Fruit fly (Drosophila melanogaster) whole organism, embryonic: ENCODE data around the gene CG33269.

Experiments used
- CG10366 ChIP-seq: fragments of 200-800 bp; sonication (Bioruptor generic); IDR thresholded peaks from 2 replicates; pipeline ENCODE4 v1.3.6; 2022; ENCODE audit warnings: missing biosample characterization, missing genetic modification characterization
- CG10654 ChIP-seq: fragments of 200-800 bp; sonication (Bioruptor generic); optimal IDR thresholded peaks from 2 replicates; lab custom pipeline; 2016; ENCODE audit warnings: missing biosample characterization, missing genetic modification characterization
- CG10959 ChIP-seq: fragments of 200-800 bp; sonication (Bioruptor generic); IDR thresholded peaks from 2 replicates; pipeline ENCODE4 v1.3.6; 2022; ENCODE audit warnings: missing biosample characterization, missing genetic modification characterization
- CG11504 ChIP-seq: fragments of 200-800 bp; sonication (Bioruptor generic); optimal IDR thresholded peaks from 3 replicates; lab custom pipeline; 2019; ENCODE audit warnings: missing biosample characterization, mild to moderate bottlenecking, missing genetic modification characterization, moderate library complexity
- CG12769 ChIP-seq: fragments of 200-800 bp; sonication (Bioruptor generic); optimal IDR thresholded peaks from 2 replicates; lab custom pipeline; 2019; ENCODE audit warnings: missing biosample characterization, mild to moderate bottlenecking, missing genetic modification characterization, moderate library complexity
- CG15011 ChIP-seq: fragments of 200-800 bp; sonication (Bioruptor generic); optimal IDR thresholded peaks from 3 replicates; lab custom pipeline; 2018; ENCODE audit warnings: missing biosample characterization, mild to moderate bottlenecking, missing genetic modification characterization
- CG15514 ChIP-seq: fragments of 200-800 bp; sonication (Bioruptor generic); optimal IDR thresholded peaks from 3 replicates; lab custom pipeline; 2017; ENCODE audit warnings: missing biosample characterization, missing genetic modification characterization, mild to moderate bottlenecking, moderate library complexity, missing genetic modification reagents
- CG15696 ChIP-seq: fragments of 200-800 bp; sonication (Bioruptor generic); optimal IDR thresholded peaks from 2 replicates; lab custom pipeline; 2019; ENCODE audit warnings: missing biosample characterization, mild to moderate bottlenecking, missing genetic modification characterization, moderate library complexity
- CG1647 ChIP-seq: fragments of 200-800 bp; sonication (Bioruptor generic); optimal IDR thresholded peaks from 3 replicates; lab custom pipeline; 2016; ENCODE audit warnings: missing biosample characterization, missing genetic modification characterization
- CG2120 ChIP-seq: fragments of 200-800 bp; sonication (Bioruptor generic); optimal IDR thresholded peaks from 3 replicates; lab custom pipeline; 2016; ENCODE audit warnings: missing biosample characterization, missing genetic modification characterization
- CG31224 ChIP-seq: fragments of 200-800 bp; sonication (Bioruptor generic); IDR thresholded peaks from 2 replicates; pipeline ENCODE4 v1.3.6; 2022; ENCODE audit warnings: missing biosample characterization, missing genetic modification characterization
- CG32767 ChIP-seq: fragments of 200-800 bp; sonication (Bioruptor generic); IDR thresholded peaks from 2 replicates; pipeline ENCODE4 v1.3.6; 2022; ENCODE audit warnings: missing biosample characterization, missing genetic modification characterization
- CG34422 ChIP-seq: fragments of 200-800 bp; sonication (Bioruptor generic); IDR thresholded peaks from 3 replicates; pipeline ENCODE4 v1.3.6; 2022; ENCODE audit warnings: missing biosample characterization, missing genetic modification characterization
- CG3726 ChIP-seq: fragments of 200-800 bp; sonication (Bioruptor generic); IDR thresholded peaks from 3 replicates; pipeline ENCODE4, ENCODE4 v1.3.6; 2022; ENCODE audit warnings: missing biosample characterization, missing genetic modification characterization
- CG4404 ChIP-seq: fragments of 200-800 bp; sonication (Bioruptor generic); IDR thresholded peaks from 2 replicates; pipeline ENCODE4 v1.3.6; 2022; ENCODE audit warnings: missing biosample characterization, missing genetic modification characterization
- CG6654 ChIP-seq: fragments of 200-800 bp; sonication (Bioruptor generic); optimal IDR thresholded peaks from 2 replicates; lab custom pipeline; 2017; ENCODE audit warnings: missing biosample characterization, mild to moderate bottlenecking, missing genetic modification characterization
- CG8478 ChIP-seq: fragments of >200 bp; optimal IDR thresholded peaks from 2 replicates; lab custom pipeline; 2018
- D19B ChIP-seq: fragments of 200-800 bp; sonication (Bioruptor generic); optimal IDR thresholded peaks from 2 replicates; lab custom pipeline; 2017; ENCODE audit warnings: missing biosample characterization, mild to moderate bottlenecking, missing genetic modification characterization
- Dfd ChIP-seq, 2 experiments: fragments of >200 bp; optimal IDR thresholded peaks; 2 replicates each; lab custom pipeline; 2017; ENCODE audit warnings: missing biosample characterization in 2 of 2, missing genetic modification characterization in 2 of 2
- Dip2 ChIP-seq: fragments of 200-800 bp; sonication (Bioruptor generic); IDR thresholded peaks from 2 replicates; pipeline ENCODE4 v1.3.6; 2022; ENCODE audit warnings: missing biosample characterization, missing genetic modification characterization
- Doc2 ChIP-seq: fragments of 200-800 bp; sonication (Bioruptor generic); IDR thresholded peaks from 2 replicates; pipeline ENCODE4 v1.3.6; 2022; ENCODE audit warnings: missing biosample characterization, missing genetic modification characterization
- Dp ChIP-seq: fragments of 200-800 bp; sonication (Bioruptor generic); optimal IDR thresholded peaks from 2 replicates; lab custom pipeline; 2018; ENCODE audit warnings: missing biosample characterization, mild to moderate bottlenecking, missing genetic modification characterization, moderate library complexity
- HHEX ChIP-seq: fragments of 200-800 bp; sonication (Bioruptor generic); optimal IDR thresholded peaks from 3 replicates; lab custom pipeline; 2017; ENCODE audit warnings: missing biosample characterization, mild to moderate bottlenecking, missing genetic modification characterization, missing genetic modification reagents
- HLH4C ChIP-seq: fragments of 200-800 bp; sonication (Bioruptor generic); IDR thresholded peaks from 3 replicates; pipeline ENCODE4 v1.3.6; 2022; ENCODE audit warnings: missing biosample characterization, missing genetic modification characterization; ENCODE audit not compliant: partially characterized antibody
- HLH54F ChIP-seq: fragments of 200-800 bp; sonication (Bioruptor generic); optimal IDR thresholded peaks from 3 replicates; lab custom pipeline; 2016; ENCODE audit warnings: missing biosample characterization, missing genetic modification characterization
- Jarid2 ChIP-seq: fragments of 200-800 bp; sonication (Bioruptor generic); optimal IDR thresholded peaks from 3 replicates; lab custom pipeline; 2017; ENCODE audit warnings: mild to moderate bottlenecking, missing biosample characterization, missing genetic modification reagents, missing genetic modification characterization
- Opbp ChIP-seq: fragments of 200-800 bp; sonication (Bioruptor generic); IDR thresholded peaks from 3 replicates; pipeline ENCODE4 v1.3.6; 2022; ENCODE audit warnings: missing biosample characterization, missing genetic modification characterization; ENCODE audit not compliant: partially characterized antibody
- Poxn ChIP-seq: fragments of 200-800 bp; sonication (Bioruptor generic); IDR thresholded peaks from 2 replicates; pipeline ENCODE4 v1.3.6; 2022; ENCODE audit warnings: missing biosample characterization, missing genetic modification characterization
- Sry-β ChIP-seq: fragments of 200-800 bp; sonication (Bioruptor generic); optimal IDR thresholded peaks from 2 replicates; lab custom pipeline; 2018; ENCODE audit warnings: missing biosample characterization, mild to moderate bottlenecking, missing genetic modification characterization, moderate library complexity
- Sry-δ ChIP-seq: fragments of 200-800 bp; sonication (Bioruptor generic); optimal IDR thresholded peaks from 2 replicates; lab custom pipeline; 2016; ENCODE audit warnings: missing biosample characterization, missing genetic modification characterization
- Usf ChIP-seq: fragments of 200-800 bp; sonication (Bioruptor generic); optimal IDR thresholded peaks from 2 replicates; lab custom pipeline; 2017; ENCODE audit warnings: missing genotype, missing biosample characterization, missing genetic modification characterization
- Vsx1 ChIP-seq: fragments of 200-800 bp; sonication (Bioruptor generic); optimal IDR thresholded peaks from 2 replicates; lab custom pipeline; 2017; ENCODE audit warnings: missing biosample characterization, mild to moderate bottlenecking, missing genetic modification characterization, missing genetic modification reagents
- ab ChIP-seq: fragments of 200-800 bp; sonication (Bioruptor generic); optimal IDR thresholded peaks from 2 replicates; lab custom pipeline; 2016; ENCODE audit warnings: missing biosample characterization, missing genetic modification characterization
- aop ChIP-seq: fragments of 200-800 bp; sonication (Bioruptor generic); IDR thresholded peaks from 2 replicates; pipeline ENCODE4 v1.3.6; 2022; ENCODE audit warnings: missing biosample characterization, missing genetic modification characterization
- br ChIP-seq: fragments of >200 bp; optimal IDR thresholded peaks from 2 replicates; lab custom pipeline; 2017
- cad ChIP-seq: fragments of >200 bp; optimal IDR thresholded peaks from 2 replicates; lab custom pipeline; 2017; ENCODE audit warnings: missing biosample characterization, missing genetic modification characterization
- cas ChIP-seq: fragments of 200-800 bp; sonication (Bioruptor generic); IDR thresholded peaks from 2 replicates; pipeline ENCODE4 v1.3.6; 2022; ENCODE audit warnings: missing biosample characterization, missing genetic modification characterization
- crc ChIP-seq: fragments of 200-800 bp; sonication (Bioruptor generic); optimal IDR thresholded peaks from 2 replicates; lab custom pipeline; 2016; ENCODE audit warnings: missing biosample characterization, missing genetic modification characterization
- dati ChIP-seq: fragments of 200-800 bp; sonication (Bioruptor generic); IDR thresholded peaks from 2 replicates; pipeline ENCODE4 v1.3.6; 2022; ENCODE audit warnings: missing biosample characterization, missing genetic modification characterization
- esg ChIP-seq: fragments of 200-800 bp; sonication (Bioruptor generic); conservative IDR thresholded peaks from 2 replicates; pipeline ENCODE4 v1.3.6; 2022; ENCODE audit warnings: missing biosample characterization, missing genetic modification characterization
- hb ChIP-seq: fragments of 200-800 bp; sonication (Bioruptor generic); IDR thresholded peaks from 3 replicates; pipeline ENCODE4 v1.3.6; 2022; ENCODE audit warnings: missing biosample characterization, missing genetic modification characterization; ENCODE audit not compliant: partially characterized antibody
- ind ChIP-seq: fragments of 200-800 bp; sonication (Bioruptor generic); optimal IDR thresholded peaks from 3 replicates; lab custom pipeline; 2016; ENCODE audit warnings: missing biosample characterization, missing genetic modification characterization
- jing ChIP-seq: fragments of 200-800 bp; sonication (Bioruptor generic); optimal IDR thresholded peaks from 2 replicates; lab custom pipeline; 2018; ENCODE audit warnings: missing biosample characterization, mild to moderate bottlenecking, missing genetic modification characterization
- kay ChIP-seq: fragments of 200-800 bp; sonication (Bioruptor generic); optimal IDR thresholded peaks from 2 replicates; lab custom pipeline; 2016; ENCODE audit warnings: missing biosample characterization, missing genetic modification characterization
- lilli ChIP-seq: fragments of 200-800 bp; sonication (Bioruptor generic); optimal IDR thresholded peaks from 3 replicates; lab custom pipeline; 2016; ENCODE audit warnings: missing biosample characterization, missing genetic modification characterization
- mam ChIP-seq: fragments of 200-800 bp; sonication (Bioruptor generic); optimal IDR thresholded peaks from 3 replicates; lab custom pipeline; 2016; ENCODE audit warnings: missing biosample characterization, missing genetic modification characterization
- mirr ChIP-seq: fragments of 200-800 bp; sonication (Bioruptor generic); optimal IDR thresholded peaks from 3 replicates; lab custom pipeline; 2018; ENCODE audit warnings: missing biosample characterization, mild to moderate bottlenecking, missing genetic modification characterization
- oc ChIP-seq: fragments of 200-800 bp; sonication (Bioruptor generic); optimal IDR thresholded peaks from 2 replicates; lab custom pipeline; 2018; ENCODE audit warnings: missing biosample characterization, mild to moderate bottlenecking, missing genetic modification characterization, moderate library complexity
- odd ChIP-seq: fragments of 200-800 bp; sonication (Bioruptor generic); optimal IDR thresholded peaks from 2 replicates; lab custom pipeline; 2017; ENCODE audit warnings: missing biosample characterization, mild to moderate bottlenecking, missing genetic modification characterization
- onecut ChIP-seq: fragments of 200-800 bp; sonication (Bioruptor generic); IDR thresholded peaks from 2 replicates; pipeline ENCODE4 v1.3.6; 2022; ENCODE audit warnings: missing biosample characterization, missing genetic modification characterization
- pfk ChIP-seq: fragments of 200-800 bp; sonication (Bioruptor generic); optimal IDR thresholded peaks from 2 replicates; lab custom pipeline; 2018; ENCODE audit warnings: missing biosample characterization, mild to moderate bottlenecking, missing genetic modification characterization, moderate library complexity
- scrt ChIP-seq: fragments of 200-800 bp; sonication (Bioruptor generic); optimal IDR thresholded peaks from 2 replicates; lab custom pipeline; 2018; ENCODE audit warnings: missing biosample characterization, mild to moderate bottlenecking, missing genetic modification characterization, moderate library complexity

CG33269 gene

DNA sequence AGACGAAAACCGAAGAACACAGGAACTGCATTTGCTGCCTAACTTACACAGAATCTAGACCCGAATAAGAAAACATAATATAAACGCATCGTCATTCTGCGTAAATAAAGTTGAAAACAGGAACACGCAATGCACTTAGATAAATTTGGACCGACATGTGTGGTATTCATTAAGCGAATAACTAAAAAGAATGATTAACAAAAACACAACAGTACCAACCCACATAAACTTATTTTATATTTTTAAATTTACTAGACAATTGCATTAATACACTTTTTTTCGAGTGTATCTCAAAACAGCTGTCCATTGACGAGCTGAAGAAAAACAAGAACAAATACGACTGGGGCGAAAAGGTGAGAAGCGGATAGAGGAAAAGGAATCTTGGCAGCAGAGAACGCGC lies 27.7 kb downstream of the CG33269 start (continued):
- TF ChIP-seq mirr (no peak), CG15011 (GFP tag; lab: Kevin White, UChicago) (peak; percentile 9), CG1647 (GFP tag; lab: Kevin White, UChicago) (peak; percentile 39), Dp (GFP tag; lab: Kevin White, UChicago) (no peak), CG2120 (GFP tag; lab: Kevin White, UChicago) (peak; percentile 53), aop (GFP tag; lab: Robert Waterston, UW) (peak; percentile 63; the same call in 1 of the 2 replicates), CG15696 (tag; lab: Kevin White, UChicago) (peak; percentile 96), Usf (GFP tag; lab: Kevin White, UChicago) (peak; percentile 70), CG11504 (peak; percentile 83), hb (GFP tag; lab: Robert Waterston, UW) (no peak), HLH4C (no peak), Doc2 (GFP tag; lab: Robert Waterston, UW) (no peak), cas (GFP tag; lab: Robert Waterston, UW) (no peak), D19B (GFP tag; lab: Kevin White, UChicago) (no peak), Opbp (GFP tag; lab: Robert Waterston, UW) (no peak), odd (GFP tag; lab: Kevin White, UChicago) (peak; percentile 65), Jarid2 (GFP tag; lab: Kevin White, UChicago) (no peak), CG10959 (GFP tag; lab: Robert Waterston, UW) (peak; percentile 95), dati (peak; percentile 54; the same call in 1 of the 2 replicates), Dfd (GFP tag; optimal IDR thresholded peaks at IDR 0.05; lab: Kevin White, UChicago) (no peak), kay (GFP tag; lab: Kevin White, UChicago) (peak; percentile 48), CG10366 (GFP tag; lab: Robert Waterston, UW) (peak; percentile 73), Vsx1 (GFP tag; lab: Kevin White, UChicago) (peak; percentile 59), Dip2 (GFP tag; lab: Robert Waterston, UW) (no peak), HHEX (GFP tag; lab: Kevin White, UChicago) (peak; percentile 63), HLH54F (GFP tag; lab: Kevin White, UChicago) (peak; percentile 51), cad (no peak), Poxn (GFP tag; lab: Robert Waterston, UW) (no peak), CG15514 (peak; percentile 33), Sry-β (GFP tag; lab: Kevin White, UChicago) (peak; percentile 40), pfk (GFP tag; lab: Kevin White, UChicago) (no peak), Sry-δ (GFP tag; lab: Kevin White, UChicago) (peak; percentile 13), CG4404 (GFP tag; lab: Robert Waterston, UW) (peak; percentile 90), esg (GFP tag; lab: Robert Waterston, UW) (peak; percentile 51), scrt (GFP tag; lab: Kevin White, UChicago) (peak; percentile 50), mam (GFP tag; lab: Kevin White, UChicago) (peak; percentile 20), lilli (peak; percentile 77), onecut (peak; percentile 79), oc (tag; lab: Kevin White, UChicago) (peak; percentile 80), br (lab: Kevin White, UChicago) (no peak), CG12769 (tag; lab: Kevin White, UChicago) (peak; percentile 46), jing (GFP tag; lab: Kevin White, UChicago) (peak; percentile 72), ab (GFP tag; lab: Kevin White, UChicago) (peak; percentile 18), CG32767 (GFP tag; lab: Robert Waterston, UW) (peak; percentile 61; the same call in 1 of the 2 replicates), CG10654 (GFP tag; lab: Kevin White, UChicago) (peak; percentile 74), CG8478 (lab: Kevin White, UChicago) (no peak), CG34422 (GFP tag; lab: Robert Waterston, UW) (peak; percentile 85), CG31224 (peak; percentile 55; the same call in 1 of the 2 replicates), CG3726 (GFP tag; lab: Robert Waterston, UW) (0 out of 3 replicates have a peak, but pooled peaks have one; percentile 49), crc (GFP tag; lab: Kevin White, UChicago) (peak; percentile 37), ind (GFP tag; lab: Kevin White, UChicago) (peak; percentile 66), CG6654 (peak; percentile 48)
